Worm (Caenorhabditis elegans) whole organism, late embryonic: ENCODE measurements around the gene C05C10.2.

ENCODE experiments used
- ceh-19 ChIP-seq: fragments of 200-800 bp; sonication (Bioruptor generic); optimal IDR thresholded peaks from 2 replicates; lab custom pipeline; 2018; ENCODE audit warnings: mild to moderate bottlenecking, missing genetic modification characterization, missing compliant biosample characterization
- hlh-30 ChIP-seq: sonication (generic microtip); optimal IDR thresholded peaks from 2 replicates; lab custom pipeline; 2017; ENCODE audit warnings: antibody characterized with exemption, missing genetic modification characterization, missing compliant biosample characterization; ENCODE audit not compliant: insufficient read depth

ce11 chrII:9892409-9892808 lies 29.6 kb upstream of the C05C10.2 start, which contains the start of gene C08H9.16:
- TF ChIP-seq hlh-30 (tag; lab: Kevin White, UChicago) (no peak), ceh-19 (GFP tag; lab: Kevin White, UChicago) (no peak)
